Worm (Caenorhabditis elegans) whole organism, L1 larva: Measurements from ENCODE around the gene rpl-21.

ENCODE experiments used
- F16B12.6 ChIP-seq: fragments of 150-350 bp; optimal IDR thresholded peaks from 2 replicates; lab custom pipeline; 2014; ENCODE audit warnings: missing biosample characterization, missing genetic modification characterization
- aha-1 ChIP-seq: fragments of 150-350 bp; optimal IDR thresholded peaks from 2 replicates; lab custom pipeline; 2014; ENCODE audit warnings: missing biosample characterization, missing genetic modification characterization
- ama-1 ChIP-seq: fragments of 150-350 bp; optimal IDR thresholded peaks from 2 replicates; lab custom pipeline; 2014
- blmp-1 ChIP-seq: fragments of 150-350 bp; optimal IDR thresholded peaks from 2 replicates; lab custom pipeline; 2014; ENCODE audit warnings: missing biosample characterization, missing genetic modification characterization
- ceh-82 ChIP-seq, 3 experiments: fragments of 150-350 bp in 1 of 3; sonication (generic microtip) in 2 of 3; optimal IDR thresholded peaks; 2 replicates each; lab custom pipeline; 2014 to 2017; ENCODE audit warnings: missing biosample characterization in 3 of 3, missing genetic modification characterization in 3 of 3
- dpl-1 ChIP-seq, 3 experiments: fragments of 150-350 bp in 2 of 3; sonication (generic microtip) in 1 of 3; optimal IDR thresholded peaks; 2 replicates each; lab custom pipeline; 2014 to 2017; ENCODE audit warnings: missing biosample characterization in 3 of 3, missing genetic modification characterization in 3 of 3, missing genetic modification reagents in 3 of 3
- dsc-1 ChIP-seq: sonication (generic microtip); optimal IDR thresholded peaks from 2 replicates; lab custom pipeline; 2016; ENCODE audit warnings: mild to moderate bottlenecking, missing genetic modification characterization, missing compliant biosample characterization
- efl-1 ChIP-seq, 4 experiments: fragments of 150-350 bp; optimal IDR thresholded peaks in 3 of 4; peaks in 1 of 4; 1 replicate in 1 of 4; 2 replicates in 3 of 4; lab custom pipeline; 2014; ENCODE audit warnings: missing biosample characterization in 2 of 4, missing genetic modification characterization in 2 of 4, missing genetic modification reagents in 2 of 4
- efl-3 ChIP-seq: fragments of 200-800 bp; sonication (Bioruptor generic); optimal IDR thresholded peaks from 2 replicates; lab custom pipeline; 2018; ENCODE audit warnings: mild to moderate bottlenecking, missing genetic modification characterization, missing compliant biosample characterization
- egl-27 ChIP-seq, 2 experiments: fragments of 150-350 bp in 1 of 2; sonication (generic microtip); optimal IDR thresholded peaks; 3 replicates each; lab custom pipeline; 2017 to 2018; ENCODE audit warnings: missing biosample characterization in 2 of 2, missing genetic modification characterization in 2 of 2, missing genetic modification reagents in 2 of 2
- elt-3 ChIP-seq, 6 experiments: fragments of 150-350 bp in 1 of 6; sonication (generic microtip); optimal IDR thresholded peaks; 2 replicates each; lab custom pipeline; 2017 to 2018; ENCODE audit warnings: missing biosample characterization in 6 of 6, missing genetic modification characterization in 6 of 6, inconsistent platforms in 1 of 6
- ets-5 ChIP-seq: fragments of 200-800 bp; sonication (Bioruptor generic); IDR thresholded peaks from 2 replicates; pipeline ENCODE4 v1.3.6; 2022; ENCODE audit warnings: missing genetic modification characterization, missing compliant biosample characterization
- fkh-8 ChIP-seq: sonication (generic microtip); optimal IDR thresholded peaks from 2 replicates; lab custom pipeline; 2016; ENCODE audit warnings: mild to moderate bottlenecking, missing genetic modification characterization, missing compliant biosample characterization
- fos-1 ChIP-seq: fragments of 150-350 bp; optimal IDR thresholded peaks from 2 replicates; lab custom pipeline; 2014; ENCODE audit warnings: missing biosample characterization, missing genetic modification characterization
- hlh-17 ChIP-seq: fragments of 200-800 bp; sonication (Bioruptor generic); optimal IDR thresholded peaks from 2 replicates; lab custom pipeline; 2018; ENCODE audit warnings: missing genetic modification characterization, mild to moderate bottlenecking, missing compliant biosample characterization, moderate library complexity, borderline replicate concordance
- hpl-2 ChIP-seq: fragments of 150-350 bp; optimal IDR thresholded peaks from 2 replicates; lab custom pipeline; 2014; ENCODE audit warnings: missing biosample characterization, missing genetic modification reagents, missing genetic modification characterization
- isw-1 ChIP-seq: fragments of 200-800 bp; sonication (Bioruptor generic); IDR thresholded peaks from 2 replicates; pipeline ENCODE4 v1.3.6; 2022; ENCODE audit warnings: missing genetic modification characterization, missing compliant biosample characterization
- jun-1 ChIP-seq: fragments of 150-350 bp; optimal IDR thresholded peaks from 2 replicates; lab custom pipeline; 2014; ENCODE audit warnings: missing biosample characterization, missing genetic modification reagents, missing genetic modification characterization
- lin-13 ChIP-seq: fragments of 150-350 bp; optimal IDR thresholded peaks from 2 replicates; lab custom pipeline; 2014; ENCODE audit warnings: missing biosample characterization, missing genetic modification reagents, missing genetic modification characterization
- lin-15B ChIP-seq: fragments of 150-350 bp; sonication (generic microtip); optimal IDR thresholded peaks from 3 replicates; lab custom pipeline; 2014; ENCODE audit warnings: missing biosample characterization, missing genetic modification characterization
- lin-39 ChIP-seq: fragments of 150-350 bp; optimal IDR thresholded peaks from 2 replicates; lab custom pipeline; 2014; ENCODE audit warnings: missing biosample characterization, missing genetic modification reagents, missing genetic modification characterization
- lir-3 ChIP-seq: sonication (generic microtip); optimal IDR thresholded peaks from 2 replicates; lab custom pipeline; 2016; ENCODE audit warnings: mild to moderate bottlenecking, missing genetic modification characterization, moderate library complexity, missing compliant biosample characterization; ENCODE audit not compliant: poor library complexity
- lsy-2 ChIP-seq, 2 experiments: fragments of 150-350 bp; optimal IDR thresholded peaks; 2 replicates each; lab custom pipeline; 2014; ENCODE audit warnings: missing biosample characterization in 2 of 2, missing genetic modification characterization in 2 of 2
- mab-9 ChIP-seq: fragments of 200-800 bp; sonication (Bioruptor generic); IDR thresholded peaks from 2 replicates; pipeline ENCODE4 v1.3.6; 2022; ENCODE audit warnings: missing genetic modification reagents, missing genetic modification characterization, missing compliant biosample characterization
- mdl-1 ChIP-seq, 2 experiments: fragments of 150-350 bp; optimal IDR thresholded peaks; 2 replicates each; lab custom pipeline; 2014 to 2017; ENCODE audit warnings: missing biosample characterization in 2 of 2, missing genetic modification characterization in 2 of 2, inconsistent platforms in 1 of 2
- mep-1 ChIP-seq: fragments of 150-350 bp; optimal IDR thresholded peaks from 2 replicates; lab custom pipeline; 2014; ENCODE audit warnings: missing biosample characterization, missing genetic modification characterization
- nhr-12 ChIP-seq: sonication (generic microtip); optimal IDR thresholded peaks from 2 replicates; lab custom pipeline; 2017; ENCODE audit warnings: missing biosample characterization, missing genetic modification characterization
- nhr-19 ChIP-seq: fragments of 200-800 bp; sonication (Bioruptor generic); conservative IDR thresholded peaks from 2 replicates; pipeline ENCODE4 v1.3.6; 2022; ENCODE audit warnings: missing genetic modification characterization, missing compliant biosample characterization
- nhr-20 ChIP-seq: sonication (generic microtip); optimal IDR thresholded peaks from 2 replicates; lab custom pipeline; 2016; ENCODE audit warnings: mild to moderate bottlenecking, missing genetic modification characterization, missing compliant biosample characterization
- nhr-28 ChIP-seq: fragments of 150-350 bp; optimal IDR thresholded peaks from 2 replicates; lab custom pipeline; 2014; ENCODE audit warnings: missing biosample characterization, missing genetic modification characterization
- nhr-47 ChIP-seq: sonication (generic microtip); optimal IDR thresholded peaks from 2 replicates; lab custom pipeline; 2016; ENCODE audit warnings: mild to moderate bottlenecking, missing genetic modification characterization, moderate library complexity, missing compliant biosample characterization
- nhr-71 ChIP-seq: sonication (generic microtip); optimal IDR thresholded peaks from 2 replicates; lab custom pipeline; 2016; ENCODE audit warnings: mild to moderate bottlenecking, missing genetic modification characterization, moderate library complexity, missing compliant biosample characterization
- nhr-76 ChIP-seq: sonication (generic microtip); optimal IDR thresholded peaks from 2 replicates; lab custom pipeline; 2017; ENCODE audit warnings: missing biosample characterization, missing genetic modification characterization
- nhr-77 ChIP-seq: fragments of 150-350 bp; optimal IDR thresholded peaks from 2 replicates; lab custom pipeline; 2014; ENCODE audit warnings: missing biosample characterization, missing genetic modification characterization
- nhr-84 ChIP-seq: sonication (generic microtip); optimal IDR thresholded peaks from 2 replicates; lab custom pipeline; 2017; ENCODE audit warnings: missing biosample characterization, missing genetic modification characterization
- nhr-85 ChIP-seq: sonication (generic microtip); peaks from one replicate; lab custom pipeline; 2016; ENCODE audit warnings: missing genetic modification characterization, inconsistent platforms, missing compliant biosample characterization
- nhr-90 ChIP-seq: sonication (generic microtip); optimal IDR thresholded peaks from 2 replicates; lab custom pipeline; 2016; ENCODE audit warnings: mild to moderate bottlenecking, missing genetic modification characterization, missing compliant biosample characterization; ENCODE audit not compliant: poor library complexity
- pqm-1 ChIP-seq: sonication (generic microtip); optimal IDR thresholded peaks from 3 replicates; lab custom pipeline; 2017; ENCODE audit warnings: missing biosample characterization, missing genetic modification characterization
- rnt-1 ChIP-seq: sonication (generic microtip); optimal IDR thresholded peaks from 2 replicates; lab custom pipeline; 2016; ENCODE audit warnings: mild to moderate bottlenecking, missing genetic modification characterization, moderate library complexity, missing compliant biosample characterization
- skn-1 ChIP-seq: fragments of 150-350 bp; optimal IDR thresholded peaks from 2 replicates; lab custom pipeline; 2014; ENCODE audit warnings: missing biosample characterization, missing genetic modification characterization
- snpc-4 ChIP-seq: fragments of 150-350 bp; optimal IDR thresholded peaks from 2 replicates; lab custom pipeline; 2014; ENCODE audit warnings: missing biosample characterization, missing genetic modification characterization
- snu-23 ChIP-seq: sonication (generic microtip); optimal IDR thresholded peaks from 2 replicates; lab custom pipeline; 2016; ENCODE audit warnings: missing genetic modification characterization, missing compliant biosample characterization
- sptf-1 ChIP-seq: fragments of 150-350 bp; optimal IDR thresholded peaks from 2 replicates; lab custom pipeline; 2014; ENCODE audit warnings: missing biosample characterization, missing genetic modification characterization
- tbx-2 ChIP-seq: sonication (generic microtip); optimal IDR thresholded peaks from 2 replicates; lab custom pipeline; 2016; ENCODE audit warnings: missing genetic modification characterization, missing compliant biosample characterization
- tlp-1 ChIP-seq: fragments of 150-350 bp; optimal IDR thresholded peaks from 2 replicates; lab custom pipeline; 2014; ENCODE audit warnings: missing biosample characterization, missing genetic modification characterization
- unc-30 ChIP-seq: sonication (generic microtip); optimal IDR thresholded peaks from 2 replicates; lab custom pipeline; 2017; ENCODE audit warnings: missing biosample characterization, missing genetic modification characterization
- vab-15 ChIP-seq: sonication (generic microtip); optimal IDR thresholded peaks from 2 replicates; lab custom pipeline; 2017; ENCODE audit warnings: missing genotype, mild to moderate bottlenecking, missing genetic modification characterization, missing compliant biosample characterization
- xbp-1 ChIP-seq: sonication (generic microtip); optimal IDR thresholded peaks from 2 replicates; lab custom pipeline; 2016; ENCODE audit warnings: missing genetic modification characterization, missing compliant biosample characterization
- zag-1 ChIP-seq: fragments of 150-350 bp; optimal IDR thresholded peaks from 2 replicates; lab custom pipeline; 2014; ENCODE audit warnings: missing biosample characterization, missing genetic modification characterization

The rpl-21 gene

DNA sequence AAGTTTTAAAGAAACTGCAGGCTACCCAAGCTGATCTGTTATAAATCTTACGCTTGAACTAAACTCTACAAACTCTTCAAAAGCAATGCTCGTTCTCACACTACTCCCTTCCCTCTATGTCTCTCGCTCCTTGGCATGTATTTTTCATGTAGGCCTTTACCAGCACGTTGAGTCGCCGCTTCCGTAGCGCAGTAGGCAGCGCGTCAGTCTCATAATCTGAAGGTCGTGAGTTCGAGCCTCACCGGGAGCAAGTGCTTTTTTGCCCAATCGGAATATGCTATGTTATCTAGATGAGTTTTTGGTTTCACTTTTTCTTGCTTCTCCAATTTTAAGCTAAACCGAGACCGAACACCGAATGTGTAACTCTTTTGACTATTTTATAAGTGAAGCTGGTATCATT is 23.6 kb downstream of the rpl-21 start (continued):
- peak; percentile 52; the same call in 1 of the 2 replicates for TF ChIP-seq nhr-19
- TF ChIP-seq nhr-12: no peak
- TF ChIP-seq xbp-1 (tag; lab: Kevin White, UChicago): peak; percentile 53
- TF ChIP-seq jun-1 (tag; lab: Kevin White, UChicago): no peak
- no peak for TF ChIP-seq efl-3 (GFP tag; lab: Kevin White, UChicago)
- TF ChIP-seq lin-13 (GFP tag; lab: Kevin White, UChicago): no peak
- peak; percentile 19 to 54 (median 41) for TF ChIP-seq ceh-82 (tag; optimal IDR thresholded peaks at IDR 0.05; lab: Kevin White, UChicago)
- no peak for TF ChIP-seq lin-15B (tag; lab: Kevin White, UChicago)
- peak; percentile 10 for TF ChIP-seq skn-1
- peak; percentile 71 for TF ChIP-seq nhr-47
- no peak for TF ChIP-seq isw-1 (GFP tag; lab: Robert Waterston, UW)
- no peak for TF ChIP-seq lin-39 (tag; lab: Kevin White, UChicago)
- no peak for TF ChIP-seq unc-30
- no peak for TF ChIP-seq tlp-1 (tag; lab: Kevin White, UChicago)
- TF ChIP-seq nhr-76 (tag; lab: Kevin White, UChicago): no peak
- no peak for TF ChIP-seq fos-1 (tag; lab: Kevin White, UChicago)
- no peak for TF ChIP-seq sptf-1 (tag; lab: Kevin White, UChicago)
- no peak for TF ChIP-seq nhr-85 (tag; lab: Kevin White, UChicago)
- TF ChIP-seq pqm-1: no peak
- no peak for TF ChIP-seq aha-1 (tag; lab: Kevin White, UChicago)
- TF ChIP-seq vab-15 (tag; lab: Kevin White, UChicago): peak; percentile 11
- TF ChIP-seq dsc-1 (tag; lab: Kevin White, UChicago): peak; percentile 61
- TF ChIP-seq zag-1 (tag; lab: Kevin White, UChicago): no peak
- TF ChIP-seq lir-3: peak; percentile 18
- peak in 2 of 3 experiments; percentile 24 to 47 for TF ChIP-seq dpl-1 (GFP tag; optimal IDR thresholded peaks at IDR 0.05; lab: Kevin White, UChicago)
- no peak for TF ChIP-seq elt-3 (tag; optimal IDR thresholded peaks at IDR 0.05; lab: Kevin White, UChicago)
- TF ChIP-seq fkh-8 (tag; lab: Kevin White, UChicago): peak; percentile 57
- no peak for TF ChIP-seq hpl-2 (GFP tag; lab: Kevin White, UChicago)
- TF ChIP-seq ets-5 (GFP tag; lab: Robert Waterston, UW): no peak
- peak; percentile 31 for TF ChIP-seq nhr-77
- no peak for TF ChIP-seq nhr-84 (tag; lab: Kevin White, UChicago)

DNA sequence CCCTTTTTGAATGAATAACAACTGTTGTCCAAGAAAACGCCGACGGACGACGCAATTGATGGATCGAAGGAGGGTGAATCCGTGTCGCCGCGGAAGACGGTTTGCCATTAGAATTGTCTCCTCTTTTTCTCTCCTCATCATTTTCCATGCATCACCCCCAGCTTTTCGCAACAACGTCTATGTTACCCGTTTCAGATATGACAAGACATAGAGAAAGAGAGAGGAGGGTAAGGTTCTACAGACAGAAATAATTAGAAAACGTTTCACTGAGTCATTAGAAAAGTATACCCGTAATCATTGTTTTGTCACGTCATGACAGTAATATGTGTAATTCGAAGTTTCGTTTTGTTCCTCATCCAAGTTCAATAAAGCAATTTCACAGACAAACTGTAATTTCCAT is 24.3 kb downstream of the rpl-21 start:
- TF ChIP-seq ama-1 (lab: Kevin White, UChicago) (no peak), efl-1 (optimal IDR thresholded peaks at IDR 0.05; lab: Kevin White, UChicago) (no peak), efl-1 (GFP tag; optimal IDR thresholded peaks at IDR 0.05 in 1 of 2; lab: Kevin White, UChicago) (peak in 1 of 2 experiments; percentile 88), blmp-1 (peak; percentile 12)

DNA sequence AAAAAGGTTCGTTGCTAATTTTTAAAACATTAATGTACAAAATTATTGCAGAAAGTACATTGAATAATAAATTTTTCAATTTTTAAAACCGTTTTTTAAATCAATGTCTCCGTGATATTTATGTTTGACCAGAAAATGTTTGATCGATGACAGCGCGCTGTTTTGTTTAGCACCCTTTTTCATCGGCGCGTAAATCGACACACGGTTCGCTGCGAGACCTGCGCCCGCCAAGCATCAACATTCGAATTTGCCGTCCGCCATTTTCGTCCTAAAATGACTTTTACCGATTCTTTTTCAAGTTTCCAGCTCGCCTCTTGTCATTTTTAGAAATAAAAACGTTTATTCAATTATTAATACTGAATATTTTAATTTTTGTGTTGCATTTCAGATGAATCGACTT is 29.1 kb downstream of the rpl-21 start, which contains the start of gene plk-1:
plk-1 (plus strand) TSS at position 389 of the 400 bp plus-strand sequence.
- peak; percentile 81 to 89 for TF ChIP-seq efl-1 (optimal IDR thresholded peaks at IDR 0.05; lab: Kevin White, UChicago)
- TF ChIP-seq efl-1 (GFP tag; optimal IDR thresholded peaks at IDR 0.05 in 1 of 2; lab: Kevin White, UChicago): peak; percentile 84 to 98
- peak; percentile 50 for TF ChIP-seq snu-23
- peak; percentile 35 for TF ChIP-seq nhr-71
- TF ChIP-seq mdl-1 (tag; optimal IDR thresholded peaks at IDR 0.05; lab: Kevin White, UChicago): peak in 1 of 2 experiments; percentile 2
- TF ChIP-seq nhr-28 (tag; lab: Kevin White, UChicago): no peak
- TF ChIP-seq hlh-17 (GFP tag; lab: Kevin White, UChicago): no peak
- TF ChIP-seq nhr-76 (tag; lab: Kevin White, UChicago): no peak
- TF ChIP-seq pqm-1: no peak
- TF ChIP-seq tbx-2 (tag; lab: Kevin White, UChicago): no peak
- TF ChIP-seq mep-1 (tag; lab: Kevin White, UChicago): peak; percentile 19
- peak; percentile 22 for TF ChIP-seq nhr-20 (tag; lab: Kevin White, UChicago)
- TF ChIP-seq dpl-1 (GFP tag; optimal IDR thresholded peaks at IDR 0.05; lab: Kevin White, UChicago): peak; percentile 79 to 86 (median 82)
- TF ChIP-seq lin-15B (tag; lab: Kevin White, UChicago): no peak
- peak in 1 of 3 experiments; percentile 25 for TF ChIP-seq ceh-82 (tag; optimal IDR thresholded peaks at IDR 0.05; lab: Kevin White, UChicago)
- TF ChIP-seq F16B12.6 (tag; lab: Kevin White, UChicago): peak; percentile 15
- TF ChIP-seq xbp-1 (tag; lab: Kevin White, UChicago): peak; percentile 18
- peak; percentile 46 for TF ChIP-seq nhr-85 (tag; lab: Kevin White, UChicago)
- no peak for TF ChIP-seq egl-27 (tag; optimal IDR thresholded peaks at IDR 0.05; lab: Kevin White, UChicago)
- TF ChIP-seq rnt-1 (tag; lab: Kevin White, UChicago): peak; percentile 33
- no peak for TF ChIP-seq nhr-12
- peak; percentile 29 for TF ChIP-seq nhr-47
- TF ChIP-seq nhr-90: no peak
- no peak for TF ChIP-seq snpc-4 (tag; lab: Kevin White, UChicago)
- TF ChIP-seq mab-9: no peak
- TF ChIP-seq lin-13 (GFP tag; lab: Kevin White, UChicago): no peak
- TF ChIP-seq lsy-2 (tag; optimal IDR thresholded peaks at IDR 0.05; lab: Kevin White, UChicago): peak; percentile 43 to 68
